Worm (Caenorhabditis elegans) whole organism, L3 larva: ENCODE results near the gene K09F5.4.

Experiments
- jun-1 ChIP-seq: fragments of 150-350 bp; optimal IDR thresholded peaks from 2 replicates; lab custom pipeline; 2014; ENCODE audit warnings: missing biosample characterization, missing genetic modification reagents, missing genetic modification characterization
- snpc-4 ChIP-seq: fragments of 150-350 bp; optimal IDR thresholded peaks from 2 replicates; lab custom pipeline; 2014; ENCODE audit warnings: missing biosample characterization, missing genetic modification characterization
- ztf-11 ChIP-seq: fragments of 150-350 bp; optimal IDR thresholded peaks from 2 replicates; lab custom pipeline; 2014; ENCODE audit warnings: missing biosample characterization, missing genetic modification characterization

DNA sequence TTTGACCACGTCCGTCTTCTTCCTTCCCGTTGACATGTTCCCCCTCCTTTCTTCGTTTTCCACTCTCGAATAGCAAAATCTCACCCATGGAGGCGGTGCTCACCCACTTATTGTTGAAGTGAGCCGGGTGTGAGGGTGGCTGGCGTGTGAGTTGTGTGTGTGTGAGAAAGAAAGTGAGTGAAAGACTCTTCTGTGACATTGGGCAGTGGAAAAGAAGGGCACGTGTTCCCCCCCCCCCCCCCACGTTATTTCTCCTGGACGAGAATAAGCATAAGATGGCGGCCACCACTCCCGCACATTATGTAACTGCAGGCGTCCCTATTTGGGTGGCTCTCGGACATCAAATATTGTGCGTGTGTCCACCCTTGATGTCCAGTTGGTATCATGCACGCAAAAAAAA, 356 bp downstream of the K09F5.4 start:
- no peak for TF ChIP-seq jun-1 (tag; lab: Kevin White, UChicago)
- TF ChIP-seq ztf-11 (tag; lab: Kevin White, UChicago), result no peak
- no peak for TF ChIP-seq snpc-4 (tag; lab: Kevin White, UChicago)
